Worm (Caenorhabditis elegans) whole organism, mixed stage, embryonic: ENCODE results near the gene B0563.8.
"Not testable (repeated sequence)": the region's sequence is repeated elsewhere in the genome, so short reads cannot be mapped to it uniquely, and the experiment has no call there.

Experiments
- M03D4.4 ChIP-seq: sonication (generic microtip); optimal IDR thresholded peaks from 2 replicates; lab custom pipeline; 2017; ENCODE audit warnings: mild to moderate bottlenecking, missing genetic modification characterization, missing compliant biosample characterization
- bed-3 ChIP-seq: fragments of 200-800 bp; sonication (Bioruptor generic); optimal IDR thresholded peaks from 3 replicates; lab custom pipeline; 2018; ENCODE audit warnings: mild to moderate bottlenecking, missing genetic modification characterization, moderate library complexity, missing compliant biosample characterization
- blmp-1 ChIP-seq: fragments of 150-350 bp; optimal IDR thresholded peaks from 2 replicates; lab custom pipeline; 2014; ENCODE audit warnings: missing biosample characterization, missing genetic modification characterization
- ceh-39 ChIP-seq: fragments of 150-350 bp; optimal IDR thresholded peaks from 2 replicates; lab custom pipeline; 2014; ENCODE audit warnings: missing biosample characterization, missing genetic modification characterization
- ceh-43 ChIP-seq: fragments of 200-800 bp; sonication (Bioruptor generic); optimal IDR thresholded peaks from 2 replicates; lab custom pipeline; 2018; ENCODE audit warnings: mild to moderate bottlenecking, missing genetic modification characterization, moderate library complexity, missing compliant biosample characterization
- ceh-83 ChIP-seq: fragments of 200-800 bp; sonication (Bioruptor generic); optimal IDR thresholded peaks from 2 replicates; lab custom pipeline; 2018; ENCODE audit warnings: mild to moderate bottlenecking, missing genetic modification characterization, missing compliant biosample characterization
- ces-1 ChIP-seq: fragments of 150-350 bp; optimal IDR thresholded peaks from 2 replicates; lab custom pipeline; 2014; ENCODE audit warnings: missing biosample characterization, missing genetic modification reagents, missing genetic modification characterization
- cnd-1 ChIP-seq: fragments of 200-800 bp; sonication (Bioruptor generic); optimal IDR thresholded peaks from 2 replicates; lab custom pipeline; 2018; ENCODE audit warnings: mild to moderate bottlenecking, missing genetic modification characterization, missing compliant biosample characterization
- elt-1 ChIP-seq: sonication (generic microtip); optimal IDR thresholded peaks from 2 replicates; lab custom pipeline; 2017; ENCODE audit warnings: missing genetic modification characterization, mild to moderate bottlenecking, missing compliant biosample characterization, antibody characterized with exemption, moderate library complexity, borderline replicate concordance; ENCODE audit not compliant: insufficient read depth
- elt-3 ChIP-seq: fragments of 150-350 bp; optimal IDR thresholded peaks from 2 replicates; lab custom pipeline; 2014; ENCODE audit warnings: missing biosample characterization, missing genetic modification characterization
- flh-1 ChIP-seq: fragments of 200-800 bp; sonication (Bioruptor generic); optimal IDR thresholded peaks from 2 replicates; lab custom pipeline; 2018; ENCODE audit warnings: mild to moderate bottlenecking, missing genetic modification characterization, moderate library complexity, missing compliant biosample characterization
- ham-2 ChIP-seq: fragments of 200-800 bp; sonication (Bioruptor generic); optimal IDR thresholded peaks from 2 replicates; lab custom pipeline; 2018; ENCODE audit warnings: mild to moderate bottlenecking, missing genetic modification characterization, missing compliant biosample characterization
- hlh-1 ChIP-seq: fragments of 150-350 bp; optimal IDR thresholded peaks from 2 replicates; lab custom pipeline; 2014; ENCODE audit warnings: missing biosample characterization, missing genetic modification reagents, missing genetic modification characterization
- lin-13 ChIP-seq: fragments of 150-350 bp; optimal IDR thresholded peaks from 2 replicates; lab custom pipeline; 2014; ENCODE audit warnings: missing biosample characterization, missing genetic modification characterization
- lin-32 ChIP-seq: fragments of 200-800 bp; sonication (Bioruptor generic); optimal IDR thresholded peaks from 2 replicates; lab custom pipeline; 2018; ENCODE audit warnings: mild to moderate bottlenecking, missing genetic modification characterization, missing compliant biosample characterization
- lsy-2 ChIP-seq: fragments of 150-350 bp; optimal IDR thresholded peaks from 2 replicates; lab custom pipeline; 2014; ENCODE audit warnings: missing biosample characterization, missing genetic modification characterization
- mab-5 ChIP-seq: fragments of 150-350 bp; optimal IDR thresholded peaks from 2 replicates; lab custom pipeline; 2014; ENCODE audit warnings: missing biosample characterization, missing genetic modification characterization
- mep-1 ChIP-seq: fragments of 150-350 bp; optimal IDR thresholded peaks from 2 replicates; lab custom pipeline; 2017; ENCODE audit warnings: missing biosample characterization, missing genetic modification reagents, missing genetic modification characterization, inconsistent platforms
- nhr-12 ChIP-seq: fragments of 150-350 bp; optimal IDR thresholded peaks from 2 replicates; lab custom pipeline; 2014; ENCODE audit warnings: missing biosample characterization, missing genetic modification characterization
- nhr-237 ChIP-seq: fragments of 150-350 bp; optimal IDR thresholded peaks from 2 replicates; lab custom pipeline; 2014; ENCODE audit warnings: missing biosample characterization, missing genetic modification characterization
- nhr-28 ChIP-seq: fragments of 150-350 bp; optimal IDR thresholded peaks from 2 replicates; lab custom pipeline; 2014; ENCODE audit warnings: missing biosample characterization, missing genetic modification characterization
- pha-4 ChIP-seq: fragments of 150-350 bp; optimal IDR thresholded peaks from 2 replicates; lab custom pipeline; 2018; ENCODE audit warnings: missing biosample characterization, missing genetic modification reagents, missing genetic modification characterization
- sem-2 ChIP-seq: fragments of 200-800 bp; sonication (Bioruptor generic); optimal IDR thresholded peaks from 2 replicates; lab custom pipeline; 2018; ENCODE audit warnings: mild to moderate bottlenecking, missing genetic modification characterization, missing compliant biosample characterization
- snpc-4 ChIP-seq: fragments of 150-350 bp; optimal IDR thresholded peaks from 2 replicates; lab custom pipeline; 2014; ENCODE audit warnings: missing biosample characterization, missing genetic modification characterization
- sptf-1 ChIP-seq: sonication (generic microtip); optimal IDR thresholded peaks from 2 replicates; lab custom pipeline; 2017; ENCODE audit warnings: mild to moderate bottlenecking, missing genetic modification characterization, moderate library complexity, missing compliant biosample characterization
- tbx-8 ChIP-seq: fragments of 200-800 bp; sonication (Bioruptor generic); optimal IDR thresholded peaks from 2 replicates; lab custom pipeline; 2018; ENCODE audit warnings: mild to moderate bottlenecking, missing genetic modification characterization, moderate library complexity, missing compliant biosample characterization
- unc-120 ChIP-seq: sonication (generic microtip); optimal IDR thresholded peaks from 2 replicates; lab custom pipeline; 2017; ENCODE audit warnings: missing genetic modification characterization, missing compliant biosample characterization; ENCODE audit not compliant: poor library complexity, severe bottlenecking
- zip-8 ChIP-seq: fragments of 150-350 bp; optimal IDR thresholded peaks from 2 replicates; lab custom pipeline; 2014; ENCODE audit warnings: missing biosample characterization, missing genetic modification characterization

The B0563.8 gene

DNA sequence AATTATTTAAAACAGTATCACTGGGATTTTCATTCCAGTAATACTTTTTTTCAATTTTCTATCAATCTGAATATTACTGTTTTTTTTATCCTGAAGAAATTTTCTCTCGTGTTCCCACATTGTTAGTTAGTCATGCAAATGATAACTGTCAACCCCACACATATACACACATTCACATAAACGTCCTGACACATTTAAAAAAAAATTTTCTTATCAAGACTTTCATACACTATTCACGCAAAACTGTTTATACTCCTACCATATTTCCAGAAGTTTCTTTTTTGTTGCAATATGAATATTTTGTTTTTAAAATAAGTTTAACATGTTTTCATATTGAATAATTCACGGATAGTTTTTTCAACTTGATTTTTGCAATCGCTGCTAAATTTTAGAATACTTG lies 34.2 kb upstream of the B0563.8 start:
- TF ChIP-seq flh-1 (GFP tag; lab: Kevin White, UChicago) = no peak
- no peak for TF ChIP-seq nhr-28 (tag; lab: Kevin White, UChicago)
- no peak for TF ChIP-seq M03D4.4 (tag; lab: Kevin White, UChicago)

DNA sequence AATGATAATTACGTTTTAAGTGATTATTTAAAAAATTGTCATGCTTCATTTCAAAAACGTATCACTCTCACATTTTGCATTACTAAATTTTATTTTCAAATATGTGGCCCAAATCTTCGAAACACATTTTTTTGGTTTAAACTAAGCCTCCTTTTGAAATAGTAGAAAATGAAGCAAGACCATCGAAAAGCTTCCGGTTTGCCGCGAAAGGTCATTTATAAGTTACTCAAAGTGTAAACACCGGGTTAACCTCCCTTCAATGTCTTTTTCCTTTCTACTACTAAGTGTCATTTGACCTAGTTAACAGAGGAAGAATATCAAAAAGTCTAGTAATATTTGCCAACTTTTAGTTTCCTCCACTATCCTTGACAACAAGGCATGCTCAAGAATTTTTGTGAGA lies 32.4 kb upstream of the B0563.8 start:
- TF ChIP-seq ceh-43 (GFP tag; lab: Kevin White, UChicago) = no peak
- no peak for TF ChIP-seq ham-2 (GFP tag; lab: Kevin White, UChicago)
- TF ChIP-seq sem-2 = no peak
- TF ChIP-seq ceh-83 (GFP tag; lab: Kevin White, UChicago) = no peak
- no peak for TF ChIP-seq bed-3 (GFP tag; lab: Kevin White, UChicago)
- no peak for TF ChIP-seq mab-5 (tag; lab: Kevin White, UChicago)
- no peak for TF ChIP-seq zip-8 (tag; lab: Kevin White, UChicago)
- TF ChIP-seq ces-1 (GFP tag; lab: Kevin White, UChicago) = no peak
- no peak for TF ChIP-seq elt-3 (tag; lab: Kevin White, UChicago)
- TF ChIP-seq unc-120 (tag; lab: Kevin White, UChicago) = no peak

DNA sequence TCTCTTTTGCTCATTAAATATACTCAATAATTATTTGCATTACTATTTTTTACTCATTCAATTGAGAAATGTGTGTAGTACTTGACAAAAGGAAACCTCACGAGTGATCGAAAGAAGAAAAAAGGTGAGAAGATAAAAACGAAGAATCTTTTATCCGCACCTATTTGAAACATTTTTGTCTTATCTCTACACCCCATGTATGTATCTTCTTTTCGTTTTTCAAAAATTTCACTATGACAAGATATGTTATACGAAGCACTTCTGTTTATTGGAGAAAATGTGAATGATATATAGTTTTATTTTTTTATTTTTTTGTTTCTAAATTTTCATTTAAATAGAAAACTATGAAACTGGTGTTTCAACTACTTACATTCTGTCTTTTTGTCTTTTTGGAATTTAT lies 30.7 kb upstream of the B0563.8 start:
- TF ChIP-seq tbx-8 (GFP tag; lab: Kevin White, UChicago) (no peak), pha-4 (tag; lab: Kevin White, UChicago) (no peak), lin-13 (no peak), hlh-1 (tag; lab: Kevin White, UChicago) (no peak), sptf-1 (tag; lab: Kevin White, UChicago) (no peak), nhr-28 (tag; lab: Kevin White, UChicago) (no peak), cnd-1 (tag; lab: Kevin White, UChicago) (no peak), ceh-83 (GFP tag; lab: Kevin White, UChicago) (no peak), elt-1 (tag; lab: Kevin White, UChicago) (no peak), unc-120 (tag; lab: Kevin White, UChicago) (no peak), lin-32 (GFP tag; lab: Kevin White, UChicago) (no peak), elt-3 (tag; lab: Kevin White, UChicago) (no peak), M03D4.4 (tag; lab: Kevin White, UChicago) (no peak), lsy-2 (tag; lab: Kevin White, UChicago) (no peak), ceh-39 (tag; lab: Kevin White, UChicago) (no peak), blmp-1 (tag; lab: Kevin White, UChicago) (no peak), snpc-4 (tag; lab: Kevin White, UChicago) (no peak), ces-1 (GFP tag; lab: Kevin White, UChicago) (no peak), flh-1 (GFP tag; lab: Kevin White, UChicago) (no peak)

DNA sequence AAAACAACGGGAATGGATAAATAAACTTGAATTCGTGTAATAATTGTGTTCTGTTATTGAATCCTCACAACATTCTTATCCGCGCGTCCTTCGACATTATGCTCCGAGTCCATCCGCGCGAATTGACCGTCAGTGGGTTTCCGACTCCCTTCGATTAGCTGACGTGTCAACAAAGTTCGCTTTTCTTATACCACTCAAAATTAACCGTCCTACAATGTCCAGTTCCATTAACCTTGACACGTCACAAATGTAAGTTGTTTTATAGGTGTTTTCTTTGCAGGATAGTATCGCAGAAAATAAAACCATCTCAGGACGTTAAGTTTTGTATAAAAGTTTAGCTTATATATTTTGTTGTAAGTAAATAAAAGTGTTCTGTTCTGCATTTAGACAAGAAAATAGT lies 29.2 kb upstream of the B0563.8 start, which contains the start of gene crb-3:
Gene crb-3 (plus strand): TSS at position 301 of the 400 bp plus-strand sequence.
- TF ChIP-seq bed-3 (GFP tag; lab: Kevin White, UChicago); ces-1 (GFP tag; lab: Kevin White, UChicago); mep-1 (tag; lab: Kevin White, UChicago): not testable (repeated sequence)

DNA sequence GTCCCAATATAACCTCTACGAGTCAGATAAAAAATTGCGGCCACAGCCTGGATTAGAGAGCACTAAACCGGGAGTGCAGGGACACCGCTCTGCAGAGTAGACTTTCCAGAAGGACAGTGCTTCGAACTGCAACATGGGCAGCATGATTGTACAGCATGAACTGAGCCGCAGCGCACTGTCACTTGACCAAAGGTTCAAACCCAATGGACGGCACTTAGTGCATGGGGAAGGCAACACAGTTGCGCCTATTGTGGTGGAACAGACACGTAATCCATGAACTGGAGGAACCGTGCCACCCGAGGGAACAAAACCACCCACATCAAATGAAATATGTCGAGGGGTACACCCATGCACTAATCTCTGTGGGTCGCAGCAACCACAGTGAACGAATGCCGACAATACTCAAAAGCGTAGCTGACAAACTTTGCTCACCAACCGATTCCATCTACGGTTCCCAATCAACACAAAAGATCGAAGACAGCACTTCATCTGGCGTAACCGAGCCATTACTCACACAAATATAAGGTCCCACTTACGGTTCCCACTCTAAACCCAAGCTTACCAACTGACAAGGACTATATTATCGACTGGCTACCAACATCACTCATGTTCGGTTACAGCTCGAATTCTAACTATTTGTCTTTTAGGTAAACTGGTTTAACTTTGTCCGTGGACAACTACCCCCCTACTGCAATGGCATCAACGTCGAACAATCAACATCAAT lies 21.2 kb upstream of the B0563.8 start:
- no peak for TF ChIP-seq mab-5 (tag; lab: Kevin White, UChicago)
- TF ChIP-seq zip-8 (tag; lab: Kevin White, UChicago) = no peak
- no peak for TF ChIP-seq snpc-4 (tag; lab: Kevin White, UChicago)
- no peak for TF ChIP-seq nhr-237

DNA sequence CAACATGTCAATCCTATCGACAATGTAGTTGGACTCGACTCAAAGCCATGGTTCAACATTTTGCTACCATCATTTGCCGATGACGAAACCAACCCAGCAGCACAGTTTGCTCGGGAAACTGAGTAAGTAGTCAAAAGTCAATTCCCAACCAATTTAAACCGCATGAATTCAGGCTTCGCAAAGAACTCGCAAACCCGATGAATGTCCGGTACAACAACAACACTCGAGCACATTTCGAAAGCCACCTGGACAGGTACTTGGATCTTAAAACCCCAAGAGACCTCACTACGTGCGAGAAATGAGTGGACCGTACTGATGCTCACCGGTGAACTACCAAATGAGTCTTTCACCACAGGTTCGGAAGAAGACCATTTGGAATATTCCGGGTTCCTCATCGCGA lies 19.8 kb upstream of the B0563.8 start:
- no peak for TF ChIP-seq tbx-8 (GFP tag; lab: Kevin White, UChicago)
- TF ChIP-seq blmp-1 (tag; lab: Kevin White, UChicago) = no peak
- TF ChIP-seq nhr-12 (tag; lab: Kevin White, UChicago) = no peak
- TF ChIP-seq lsy-2 (tag; lab: Kevin White, UChicago) = no peak
